Fruit fly (Drosophila melanogaster): ENCODE measurements around the gene CG32086.

CG32086 gene

dm6 chr3L:11550359-11551056, 33.4 kb downstream of the CG32086 start (continued):
- TF ChIP-seq amos (GFP tag; IDR thresholded peaks at IDR 0.05; ENCODE audit: partially characterized antibody) (no peak), CG11696 (GFP tag; IDR thresholded peaks at IDR 0.05) (peak; percentile 82), bigmax (GFP tag; optimal IDR thresholded peaks at IDR 0.05) (no peak), CG6654 (GFP tag; optimal IDR thresholded peaks at IDR 0.05) (no peak), dmrt99B (tag; optimal IDR thresholded peaks at IDR 0.05) (no peak), CG34376 (GFP tag; optimal IDR thresholded peaks at IDR 0.05) (peak; percentile 14), CG17359 (tag; optimal IDR thresholded peaks at IDR 0.05) (no peak), CG11247 (GFP tag; IDR thresholded peaks at IDR 0.05) (no peak), mld (GFP tag; IDR thresholded peaks at IDR 0.05; ENCODE audit: partially characterized antibody) (no peak), Oaz (GFP tag; IDR thresholded peaks at IDR 0.05) (no peak), CG11093 (GFP tag; IDR thresholded peaks at IDR 0.05) (no peak), GATAe (GFP tag; conservative IDR thresholded peaks at IDR 0.05) (no peak), CG7839 (tag; optimal IDR thresholded peaks at IDR 0.05) (no peak), Myb (GFP tag; optimal IDR thresholded peaks at IDR 0.05) (no peak), dysf (GFP tag; IDR thresholded peaks at IDR 0.05) (peak; percentile 12; the same call in 1 of the 3 replicates), CG17568 (GFP tag; optimal IDR thresholded peaks at IDR 0.05) (no peak), kay (GFP tag; optimal IDR thresholded peaks at IDR 0.05) (no peak), gcm (GFP tag; optimal IDR thresholded peaks at IDR 0.05) (no peak), Adf1 (GFP tag; IDR thresholded peaks at IDR 0.05) (peak; percentile 21; the same call in 1 of the 2 replicates), NK7.1 (GFP tag; optimal IDR thresholded peaks at IDR 0.05) (no peak), Nf-YA (GFP tag; IDR thresholded peaks at IDR 0.05) (no peak), CG6813 (GFP tag; optimal IDR thresholded peaks at IDR 0.05) (no peak), CG1024 (GFP tag; IDR thresholded peaks at IDR 0.05) (no peak), YL-1 (GFP tag; optimal IDR thresholded peaks at IDR 0.05) (no peak), z (GFP tag; IDR thresholded peaks at IDR 0.05) (peak; percentile 37; the same call in 1 of the 3 replicates), zfh2 (GFP tag; optimal IDR thresholded peaks at IDR 0.05) (no peak), CG43689 (GFP tag; IDR thresholded peaks at IDR 0.05) (no peak), rib (GFP tag; IDR thresholded peaks at IDR 0.05) (peak; percentile 37; the same call in 1 of the 2 replicates)

- no peak for TF ChIP-seq CG12219 (GFP tag; optimal IDR thresholded peaks at IDR 0.05)
- TF ChIP-seq sens (GFP tag) = no peak
- TF ChIP-seq Drgx (GFP tag; IDR thresholded peaks at IDR 0.05) = 0 out of 2 replicates have a peak, but pooled peaks have one; percentile 28
- TF ChIP-seq CG14441 (GFP tag; IDR thresholded peaks at IDR 0.05) = no peak
- 0 out of 3 replicates have a peak, but pooled peaks have one; percentile 24 for TF ChIP-seq ci (GFP tag; IDR thresholded peaks at IDR 0.05)
- TF ChIP-seq Hr39 (optimal IDR thresholded peaks at IDR 0.05) = peak; percentile 74
- TF ChIP-seq row (GFP tag; IDR thresholded peaks at IDR 0.05) = no peak
- TF ChIP-seq CG8944 (GFP tag; optimal IDR thresholded peaks at IDR 0.05) = no peak
Measured at dm6 chr3L:11549432-11549831, 34.4 kb downstream of the CG32086 start.

DNA sequence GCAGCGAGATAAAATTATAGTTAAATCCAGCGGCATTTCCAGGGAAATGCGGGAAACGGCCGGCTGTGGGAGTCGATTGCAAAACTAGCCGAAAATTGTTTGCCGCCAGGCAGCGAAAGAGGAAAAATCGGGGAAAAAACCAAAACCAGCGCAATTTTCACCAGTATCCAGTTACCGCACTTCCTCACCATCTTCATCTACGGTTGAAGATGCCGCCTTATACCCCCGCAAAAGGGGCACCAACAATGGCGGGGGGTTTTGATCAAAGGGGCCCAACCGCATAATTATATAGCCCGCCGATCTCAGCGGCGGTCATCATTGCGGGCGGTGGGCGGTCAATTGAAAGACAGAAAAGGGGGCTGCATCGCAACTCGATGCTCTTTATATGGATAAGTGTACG, 35.9 kb downstream of the CG32086 start:
- TF ChIP-seq CG7987 (GFP tag; optimal IDR thresholded peaks at IDR 0.05) (no peak), lmd (GFP tag; IDR thresholded peaks at IDR 0.05) (no peak), ro (GFP tag; IDR thresholded peaks at IDR 0.05) (no peak), bab2 (GFP tag; optimal IDR thresholded peaks at IDR 0.05) (no peak), Med (GFP tag) (peak; percentile 16), ara (GFP tag; IDR thresholded peaks at IDR 0.05) (peak; percentile 25; the same call in 1 of the 2 replicates), so (GFP tag; IDR thresholded peaks at IDR 0.05) (0 out of 3 replicates have a peak, but pooled peaks have one; percentile 60), eve (GFP tag; optimal IDR thresholded peaks at IDR 0.05) (no peak), CG13775 (GFP tag; optimal IDR thresholded peaks at IDR 0.05) (no peak), Awh (GFP tag; IDR thresholded peaks at IDR 0.05) (peak; percentile 18; the same call in 1 of the 2 replicates), ato (GFP tag; IDR thresholded peaks at IDR 0.05; ENCODE audit: partially characterized antibody) (no peak), crol (GFP tag; IDR thresholded peaks at IDR 0.05) (peak; percentile 27; the same call in 1 of the 2 replicates), Sry-δ (GFP tag; optimal IDR thresholded peaks at IDR 0.05) (no peak), CG6683 (GFP tag; optimal IDR thresholded peaks at IDR 0.05) (no peak), CG1647 (GFP tag; optimal IDR thresholded peaks at IDR 0.05) (no peak)
